Worm (Caenorhabditis elegans): ENCODE measurements around the gene C50B6.3.

C50B6.3 gene

ce11 chrV:13272275-13272674 is 41.1 kb upstream of the C50B6.3 start:
- TF ChIP-seq aha-1 (tag) (peak; percentile 90), ztf-11 (tag; optimal IDR thresholded peaks at IDR 0.05) (no peak)

ce11 chrV:13273302-13273701 is 40.1 kb upstream of the C50B6.3 start:
- TF ChIP-seq php-3 (GFP tag; IDR thresholded peaks at IDR 0.05) (0 out of 2 replicates have a peak, but pooled peaks have one; percentile 11), ceh-62 (tag; optimal IDR thresholded peaks at IDR 0.05) (no peak), ama-1 (optimal IDR thresholded peaks at IDR 0.05) (no peak), gei-8 (GFP tag; optimal IDR thresholded peaks at IDR 0.05) (no peak), dve-1 (tag; optimal IDR thresholded peaks at IDR 0.05; ENCODE audit: insufficient read depth) (peak; percentile 25), ctbp-1 (GFP tag; IDR thresholded peaks at IDR 0.05) (no peak), nhr-28 (tag; optimal IDR thresholded peaks at IDR 0.05) (peak; percentile 20), lir-3 (tag; optimal IDR thresholded peaks at IDR 0.05) (no peak), daf-16 (GFP tag; optimal IDR thresholded peaks at IDR 0.05) (no peak), daf-16 (tag; optimal IDR thresholded peaks at IDR 0.05) (peak; percentile 83)

ce11 chrV:13274615-13275014 is 38.8 kb upstream of the C50B6.3 start:
- peak; percentile 50 for TF ChIP-seq nhr-28 (tag; optimal IDR thresholded peaks at IDR 0.05)
- TF ChIP-seq hlh-11 (tag; optimal IDR thresholded peaks at IDR 0.05): peak; percentile 16
- peak in 1 of 2 experiments; percentile 20 for TF ChIP-seq lsy-2 (tag; optimal IDR thresholded peaks at IDR 0.05)
- TF ChIP-seq daf-16 (GFP tag; optimal IDR thresholded peaks at IDR 0.05): no peak
- peak; percentile 54 for TF ChIP-seq daf-16 (tag; optimal IDR thresholded peaks at IDR 0.05)
- no peak for TF ChIP-seq lin-1 (GFP tag; IDR thresholded peaks at IDR 0.05)
- peak; percentile 48 for TF ChIP-seq pqm-1 (tag; optimal IDR thresholded peaks at IDR 0.05)
- TF ChIP-seq ceh-62 (tag; optimal IDR thresholded peaks at IDR 0.05): no peak
- TF ChIP-seq dmd-6 (GFP tag; IDR thresholded peaks at IDR 0.05): peak; percentile 64
- TF ChIP-seq php-3 (GFP tag; IDR thresholded peaks at IDR 0.05): peak; percentile 77

ce11 chrV:13275959-13276358 is 37.4 kb upstream of the C50B6.3 start, which contains the start of gene F32F2.4:
Gene F32F2.4 (plus strand): TSS chrV:13276259.
- no peak for TF ChIP-seq D1046.2 (GFP tag; IDR thresholded peaks at IDR 0.05)
- no peak for TF ChIP-seq hif-1 (tag; optimal IDR thresholded peaks at IDR 0.05)
- no peak for TF ChIP-seq zip-11 (GFP tag; IDR thresholded peaks at IDR 0.05)
- TF ChIP-seq Y48G9A.11 (GFP tag; IDR thresholded peaks at IDR 0.05): no peak
- no peak for TF ChIP-seq rbr-2 (tag; optimal IDR thresholded peaks at IDR 0.05)
- TF ChIP-seq nhr-111 (GFP tag; optimal IDR thresholded peaks at IDR 0.05): no peak
- no peak for TF ChIP-seq php-3 (GFP tag; IDR thresholded peaks at IDR 0.05)
- no peak for TF ChIP-seq mes-2 (tag; optimal IDR thresholded peaks at IDR 0.05; ENCODE audit: poor library complexity, severe bottlenecking)
- TF ChIP-seq ceh-32 (tag; optimal IDR thresholded peaks at IDR 0.05; ENCODE audit: poor library complexity): no peak
- TF ChIP-seq ztf-11 (tag; optimal IDR thresholded peaks at IDR 0.05): no peak
- TF ChIP-seq saeg-2 (GFP tag; IDR thresholded peaks at IDR 0.05): no peak
- TF ChIP-seq fkh-10 (GFP tag; optimal IDR thresholded peaks at IDR 0.05): no peak
- no peak for TF ChIP-seq lin-1 (GFP tag; IDR thresholded peaks at IDR 0.05)
- TF ChIP-seq Y105C5A.15 (GFP tag; IDR thresholded peaks at IDR 0.05): no peak
- TF ChIP-seq madf-9 (GFP tag; conservative IDR thresholded peaks at IDR 0.05): no peak

ce11 chrV:13280382-13280781 is 33.0 kb upstream of the C50B6.3 start:
- no peak for TF ChIP-seq aha-1 (tag)
- no peak for TF ChIP-seq T26A8.4 (GFP tag; IDR thresholded peaks at IDR 0.05)
- TF ChIP-seq nhr-28 (tag; optimal IDR thresholded peaks at IDR 0.05): peak; percentile 31

- TF ChIP-seq lim-7 (GFP tag; IDR thresholded peaks at IDR 0.05): no peak
- TF ChIP-seq F37D6.2 (tag; optimal IDR thresholded peaks at IDR 0.05): no peak
- TF ChIP-seq daf-12 (tag; optimal IDR thresholded peaks at IDR 0.05): no peak
- TF ChIP-seq hmg-1.1 (GFP tag; IDR thresholded peaks at IDR 0.05): no peak
- TF ChIP-seq lin-15B (tag; optimal IDR thresholded peaks at IDR 0.05): no peak
- TF ChIP-seq mxl-3 (GFP tag; optimal IDR thresholded peaks at IDR 0.05): no peak
- no peak for TF ChIP-seq hlh-11 (tag; optimal IDR thresholded peaks at IDR 0.05)
- no peak for TF ChIP-seq ceh-82 (tag; optimal IDR thresholded peaks at IDR 0.05)
- no peak for TF ChIP-seq Y75B8A.6 (GFP tag; IDR thresholded peaks at IDR 0.05)
- no peak for TF ChIP-seq lin-13 (GFP tag; optimal IDR thresholded peaks at IDR 0.05)
- no peak for TF ChIP-seq nhr-76 (tag; optimal IDR thresholded peaks at IDR 0.05)
- TF ChIP-seq tag-97 (GFP tag; IDR thresholded peaks at IDR 0.05): no peak
- TF ChIP-seq nhr-42 (GFP tag; IDR thresholded peaks at IDR 0.05): no peak
- TF ChIP-seq nhr-10 (tag; optimal IDR thresholded peaks at IDR 0.05): no peak
These were observed 30.4 kb upstream of the C50B6.3 start for ce11 chrV:13282958-13283357.

Measured in whole organism, L4 larva.